Fruit fly (Drosophila melanogaster) whole organism, embryonic: ENCODE data around the gene Gad1.

Experiments used
- ATbp ChIP-seq: fragments of 200-800 bp; sonication (Bioruptor generic); optimal IDR thresholded peaks from 2 replicates; lab custom pipeline; 2017; ENCODE audit warnings: missing biosample characterization, mild to moderate bottlenecking, missing genetic modification characterization, missing genetic modification reagents
- Abd-B ChIP-seq: fragments of 200-800 bp; sonication (Bioruptor generic); optimal IDR thresholded peaks from 2 replicates; lab custom pipeline; 2018; ENCODE audit warnings: missing biosample characterization, mild to moderate bottlenecking, missing genetic modification characterization, moderate library complexity
- Awh ChIP-seq: fragments of 200-800 bp; sonication (Bioruptor generic); IDR thresholded peaks from 2 replicates; pipeline ENCODE4, ENCODE4 v1.3.6; 2022; ENCODE audit warnings: missing biosample characterization, missing genetic modification characterization
- CG10654 ChIP-seq: fragments of 200-800 bp; sonication (Bioruptor generic); optimal IDR thresholded peaks from 2 replicates; lab custom pipeline; 2016; ENCODE audit warnings: missing biosample characterization, missing genetic modification characterization
- CG11504 ChIP-seq: fragments of 200-800 bp; sonication (Bioruptor generic); optimal IDR thresholded peaks from 3 replicates; lab custom pipeline; 2019; ENCODE audit warnings: missing biosample characterization, mild to moderate bottlenecking, missing genetic modification characterization, moderate library complexity
- CG11695 ChIP-seq: fragments of 200-800 bp; sonication (Bioruptor generic); IDR thresholded peaks from 3 replicates; pipeline ENCODE4 v1.3.6; 2022; ENCODE audit warnings: missing biosample characterization, missing genetic modification characterization
- CG12104 ChIP-seq: fragments of 200-800 bp; sonication (Bioruptor generic); optimal IDR thresholded peaks from 3 replicates; lab custom pipeline; 2016; ENCODE audit warnings: missing biosample characterization, missing genetic modification characterization
- CG12219 ChIP-seq: fragments of 200-800 bp; sonication (Bioruptor generic); optimal IDR thresholded peaks from 3 replicates; lab custom pipeline; 2018; ENCODE audit warnings: missing biosample characterization, mild to moderate bottlenecking, missing genetic modification characterization
- CG1647 ChIP-seq: fragments of 200-800 bp; sonication (Bioruptor generic); optimal IDR thresholded peaks from 3 replicates; lab custom pipeline; 2016; ENCODE audit warnings: missing biosample characterization, missing genetic modification characterization
- CG2202 ChIP-seq: fragments of 200-800 bp; sonication (Bioruptor generic); optimal IDR thresholded peaks from 2 replicates; lab custom pipeline; 2018; ENCODE audit warnings: missing biosample characterization, mild to moderate bottlenecking, missing genetic modification characterization
- CG3407 ChIP-seq: fragments of 200-800 bp; sonication (Bioruptor generic); optimal IDR thresholded peaks from 2 replicates; lab custom pipeline; 2018; ENCODE audit warnings: missing biosample characterization, mild to moderate bottlenecking, missing genetic modification characterization
- CG34376 ChIP-seq: fragments of 200-800 bp; sonication (Bioruptor generic); optimal IDR thresholded peaks from 2 replicates; lab custom pipeline; 2018; ENCODE audit warnings: missing biosample characterization, mild to moderate bottlenecking, missing genetic modification characterization
- CG4282 ChIP-seq: fragments of 200-800 bp; sonication (Bioruptor generic); optimal IDR thresholded peaks from 2 replicates; lab custom pipeline; 2016; ENCODE audit warnings: missing biosample characterization, missing genetic modification characterization
- CG7786 ChIP-seq: fragments of 200-800 bp; sonication (Bioruptor generic); optimal IDR thresholded peaks from 2 replicates; lab custom pipeline; 2016; ENCODE audit warnings: missing biosample characterization, missing genetic modification characterization
- CG7987 ChIP-seq: fragments of 200-800 bp; sonication (Bioruptor generic); optimal IDR thresholded peaks from 2 replicates; lab custom pipeline; 2018; ENCODE audit warnings: missing biosample characterization, mild to moderate bottlenecking, missing genetic modification characterization, moderate library complexity
- CG8359 ChIP-seq: fragments of 200-800 bp; sonication (Bioruptor generic); optimal IDR thresholded peaks from 2 replicates; lab custom pipeline; 2017; ENCODE audit warnings: missing biosample characterization, mild to moderate bottlenecking, missing genetic modification characterization, borderline replicate concordance
- CG8388 ChIP-seq: fragments of 200-800 bp; sonication (Bioruptor generic); optimal IDR thresholded peaks from 2 replicates; lab custom pipeline; 2019; ENCODE audit warnings: missing biosample characterization, mild to moderate bottlenecking, missing genetic modification characterization, moderate library complexity
- CG8478 ChIP-seq: fragments of >200 bp; optimal IDR thresholded peaks from 2 replicates; lab custom pipeline; 2018
- CG9797 ChIP-seq: fragments of 200-800 bp; sonication (Bioruptor generic); optimal IDR thresholded peaks from 3 replicates; lab custom pipeline; 2018; ENCODE audit warnings: missing biosample characterization, mild to moderate bottlenecking, missing genetic modification characterization
- Doc3 ChIP-seq: fragments of 200-800 bp; sonication (Bioruptor generic); IDR thresholded peaks from 3 replicates; pipeline ENCODE4 v1.3.6; 2022; ENCODE audit warnings: missing biosample characterization, missing genetic modification characterization; ENCODE audit not compliant: partially characterized antibody
- Dp ChIP-seq: fragments of 200-800 bp; sonication (Bioruptor generic); optimal IDR thresholded peaks from 2 replicates; lab custom pipeline; 2018; ENCODE audit warnings: missing biosample characterization, mild to moderate bottlenecking, missing genetic modification characterization, moderate library complexity
- Meics ChIP-seq: fragments of 200-800 bp; sonication (Bioruptor generic); optimal IDR thresholded peaks from 2 replicates; lab custom pipeline; 2017; ENCODE audit warnings: missing biosample characterization, mild to moderate bottlenecking, missing genetic modification characterization
- NK7.1 ChIP-seq: fragments of 200-800 bp; sonication (Bioruptor generic); optimal IDR thresholded peaks from 3 replicates; lab custom pipeline; 2016; ENCODE audit warnings: missing biosample characterization, missing genetic modification characterization
- Nf-YA ChIP-seq: fragments of 200-800 bp; sonication (Bioruptor generic); IDR thresholded peaks from 2 replicates; pipeline ENCODE4 v1.3.6; 2022; ENCODE audit warnings: missing biosample characterization, missing genetic modification characterization
- Oaz ChIP-seq: fragments of 200-800 bp; sonication (Bioruptor generic); IDR thresholded peaks from 2 replicates; pipeline ENCODE4 v1.3.6; 2022; ENCODE audit warnings: missing biosample characterization, missing genetic modification characterization
- Rx ChIP-seq: fragments of 200-800 bp; sonication (Bioruptor generic); IDR thresholded peaks from 2 replicates; pipeline ENCODE4 v1.3.6; 2022; ENCODE audit warnings: missing biosample characterization, missing genetic modification characterization
- YL-1 ChIP-seq: fragments of 200-800 bp; sonication (Bioruptor generic); optimal IDR thresholded peaks from 3 replicates; lab custom pipeline; 2017; ENCODE audit warnings: missing biosample characterization, mild to moderate bottlenecking, missing genetic modification characterization
- ap ChIP-seq: fragments of 200-800 bp; sonication (Bioruptor generic); IDR thresholded peaks from 2 replicates; pipeline ENCODE4 v1.3.6; 2022; ENCODE audit warnings: missing biosample characterization, missing genetic modification characterization
- ase ChIP-seq: fragments of 200-800 bp; sonication (Bioruptor generic); IDR thresholded peaks from 3 replicates; pipeline ENCODE4 v1.3.6; 2022; ENCODE audit warnings: missing biosample characterization, missing genetic modification characterization
- ato ChIP-seq: fragments of 200-800 bp; sonication (Bioruptor generic); IDR thresholded peaks from 2 replicates; pipeline ENCODE4 v1.3.6; 2022; ENCODE audit warnings: missing biosample characterization, missing genetic modification characterization; ENCODE audit not compliant: partially characterized antibody
- br ChIP-seq: fragments of >200 bp; optimal IDR thresholded peaks from 2 replicates; lab custom pipeline; 2017
- cato ChIP-seq: fragments of 200-800 bp; sonication (Bioruptor generic); optimal IDR thresholded peaks from 2 replicates; lab custom pipeline; 2016; ENCODE audit warnings: missing biosample characterization, missing genetic modification characterization, borderline replicate concordance
- ci ChIP-seq: fragments of 200-800 bp; sonication (Bioruptor generic); IDR thresholded peaks from 3 replicates; pipeline ENCODE4 v1.3.6; 2022; ENCODE audit warnings: missing biosample characterization, missing genetic modification characterization
- croc ChIP-seq: fragments of 200-800 bp; sonication (Bioruptor generic); conservative IDR thresholded peaks from 3 replicates; pipeline ENCODE4 v1.3.6; 2022; ENCODE audit warnings: missing biosample characterization, missing genetic modification characterization
- da ChIP-seq: fragments of 200-800 bp; sonication (Bioruptor generic); optimal IDR thresholded peaks from 2 replicates; lab custom pipeline; 2016; ENCODE audit warnings: missing biosample characterization, missing genetic modification characterization
- eve ChIP-seq, 2 experiments: fragments of >200 bp; optimal IDR thresholded peaks; 2 replicates each; lab custom pipeline; 2017; ENCODE audit warnings: missing biosample characterization in 2 of 2, missing genetic modification characterization in 2 of 2
- eyg ChIP-seq: fragments of 200-800 bp; sonication (Bioruptor generic); optimal IDR thresholded peaks from 3 replicates; lab custom pipeline; 2016; ENCODE audit warnings: missing biosample characterization, missing genetic modification characterization
- kni ChIP-seq: fragments of 200-800 bp; sonication (Bioruptor generic); optimal IDR thresholded peaks from 3 replicates; lab custom pipeline; 2017; ENCODE audit warnings: mild to moderate bottlenecking, missing biosample characterization, missing genetic modification reagents, missing genetic modification characterization
- lab ChIP-seq: fragments of 200-800 bp; sonication (Bioruptor generic); optimal IDR thresholded peaks from 3 replicates; lab custom pipeline; 2017; ENCODE audit warnings: missing biosample characterization, missing genetic modification characterization, mild to moderate bottlenecking, moderate library complexity, missing genetic modification reagents
- lov ChIP-seq, 2 experiments: fragments of 200-800 bp in 1 of 2; fragments of >200 bp in 1 of 2; sonication (Bioruptor generic) in 1 of 2; IDR thresholded peaks in 1 of 2; optimal IDR thresholded peaks in 1 of 2; 2 replicates in 1 of 2; 3 replicates in 1 of 2; pipeline versions ENCODE4 v1.3.6 to Lab custom; 2017 to 2022; ENCODE audit warnings: missing biosample characterization in 1 of 2, missing genetic modification characterization in 1 of 2
- pan ChIP-seq, 4 experiments: fragments of >200 bp in 3 of 4; fragments of 200-800 bp in 1 of 4; sonication (Bioruptor generic) in 1 of 4; optimal IDR thresholded peaks in 3 of 4; IDR thresholded peaks in 1 of 4; 2 replicates each; pipeline versions ENCODE4 v1.3.6 to Lab custom; 2017 to 2022; ENCODE audit warnings: missing biosample characterization in 2 of 4, missing genetic modification characterization in 2 of 4, mixed read lengths in 1 of 4
- pros ChIP-seq: fragments of 200-800 bp; sonication (Bioruptor generic); optimal IDR thresholded peaks from 3 replicates; lab custom pipeline; 2019; ENCODE audit warnings: missing biosample characterization, mild to moderate bottlenecking, missing genetic modification characterization, moderate library complexity
- rib ChIP-seq: fragments of 200-800 bp; sonication (Bioruptor generic); IDR thresholded peaks from 2 replicates; pipeline ENCODE4 v1.3.6; 2022; ENCODE audit warnings: missing biosample characterization, missing genetic modification characterization
- ro ChIP-seq: fragments of 200-800 bp; sonication (Bioruptor generic); IDR thresholded peaks from 2 replicates; pipeline ENCODE4 v1.3.6; 2022; ENCODE audit warnings: missing biosample characterization, missing genetic modification characterization
- seq ChIP-seq: fragments of 200-800 bp; sonication (Bioruptor generic); IDR thresholded peaks from 2 replicates; pipeline ENCODE4 v1.3.6; 2022; ENCODE audit warnings: missing biosample characterization, missing genetic modification characterization
- sima ChIP-seq: fragments of 200-800 bp; sonication (Bioruptor generic); optimal IDR thresholded peaks from 2 replicates; lab custom pipeline; 2016; ENCODE audit warnings: missing biosample characterization, missing genetic modification characterization
- slbo ChIP-seq: fragments of 200-800 bp; sonication (Bioruptor generic); IDR thresholded peaks from 2 replicates; pipeline ENCODE4 v1.3.6; 2022; ENCODE audit warnings: missing biosample characterization, missing genetic modification characterization
- toy ChIP-seq: fragments of 200-800 bp; sonication (Bioruptor generic); IDR thresholded peaks from 2 replicates; pipeline ENCODE4 v1.3.6; 2022; ENCODE audit warnings: missing biosample characterization, missing genetic modification characterization
- zen ChIP-seq: fragments of 200-800 bp; sonication (Bioruptor generic); optimal IDR thresholded peaks from 3 replicates; lab custom pipeline; 2018; ENCODE audit warnings: missing biosample characterization, mild to moderate bottlenecking, missing genetic modification characterization, moderate library complexity

Gene Gad1

DNA sequence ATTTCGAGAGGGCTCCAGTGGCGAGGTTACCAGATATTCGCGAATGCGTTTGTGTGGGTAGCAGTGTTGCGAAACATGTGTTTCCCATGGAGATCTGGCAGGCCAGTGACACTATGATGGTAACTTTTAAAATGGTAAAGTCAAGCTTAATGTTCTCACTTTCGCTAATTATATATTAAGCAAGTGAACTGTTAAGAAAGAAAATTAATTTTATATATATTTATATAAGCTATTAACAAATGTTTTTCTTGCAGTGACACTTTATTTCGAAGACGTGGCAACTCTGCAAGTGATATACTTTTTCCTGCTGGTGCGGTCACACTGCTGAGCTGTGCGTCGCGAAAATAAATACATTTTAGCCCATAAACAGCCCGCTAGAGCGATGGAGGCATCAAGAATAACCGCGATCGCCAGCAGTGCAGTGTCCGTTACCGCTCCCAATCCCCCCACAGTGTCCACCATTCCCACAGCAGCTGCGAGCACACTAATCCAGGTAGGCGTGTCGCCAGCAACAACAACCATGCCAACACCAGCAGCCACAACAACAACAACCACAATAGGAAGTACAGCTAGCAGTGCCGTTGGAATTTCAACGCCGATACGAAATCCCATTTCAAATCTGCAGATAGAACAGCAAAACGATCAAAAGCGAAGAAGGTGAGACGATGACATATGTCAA is 48.2 kb downstream of the Gad1 start, which contains the start of the genes CG11593 and Rcd5 (continued):
- TF ChIP-seq Meics (GFP tag; lab: Kevin White, UChicago) (peak; percentile 58), lov (optimal IDR thresholded peaks at IDR 0.05; lab: Kevin White, UChicago) (no peak), lov (GFP tag; IDR thresholded peaks at IDR 0.05; lab: Robert Waterston, UW) (peak; percentile 67; the same call in 1 of the 3 replicates), CG34376 (peak; percentile 8), CG9797 (GFP tag; lab: Kevin White, UChicago) (peak; percentile 87), Oaz (GFP tag; lab: Robert Waterston, UW) (peak; percentile 68), seq (GFP tag; lab: Robert Waterston, UW) (peak; percentile 57; the same call in 1 of the 2 replicates), CG8478 (no peak), ci (GFP tag; lab: Robert Waterston, UW) (peak; percentile 79; the same call in 2 of the 3 replicates), kni (GFP tag; lab: Kevin White, UChicago) (no peak), pros (GFP tag; lab: Kevin White, UChicago) (no peak), Rx (peak; percentile 52; the same call in 1 of the 2 replicates), CG8388 (GFP tag; lab: Kevin White, UChicago) (peak; percentile 55), Doc3 (no peak), CG12219 (GFP tag; lab: Kevin White, UChicago) (no peak), CG12104 (GFP tag; lab: Kevin White, UChicago) (peak; percentile 20), Awh (GFP tag; lab: Robert Waterston, UW) (no peak), eve (GFP tag; optimal IDR thresholded peaks at IDR 0.05; lab: Kevin White, UChicago) (no peak), CG2202 (tag; lab: Kevin White, UChicago) (peak; percentile 31), ato (no peak), rib (0 out of 2 replicates have a peak, but pooled peaks have one; percentile 31), cato (GFP tag; lab: Kevin White, UChicago) (peak; percentile 33), eyg (GFP tag; lab: Kevin White, UChicago) (no peak), CG8359 (GFP tag; lab: Kevin White, UChicago) (no peak), lab (GFP tag; lab: Kevin White, UChicago) (peak; percentile 77), croc (GFP tag; lab: Robert Waterston, UW) (peak; percentile 78), ro (no peak), CG11695 (no peak; the same call in 2 of the 3 replicates), slbo (GFP tag; lab: Robert Waterston, UW) (peak; percentile 94), sima (GFP tag; lab: Kevin White, UChicago) (no peak), ase (GFP tag; lab: Robert Waterston, UW) (peak; percentile 66), CG7786 (no peak), YL-1 (GFP tag; lab: Kevin White, UChicago) (peak; percentile 92), da (GFP tag; lab: Kevin White, UChicago) (no peak), CG7987 (GFP tag; lab: Kevin White, UChicago) (peak; percentile 13), CG10654 (GFP tag; lab: Kevin White, UChicago) (peak; percentile 65), Dp (peak; percentile 39), Nf-YA (GFP tag; lab: Robert Waterston, UW) (peak; percentile 41; the same call in 1 of the 2 replicates), CG1647 (GFP tag; lab: Kevin White, UChicago) (peak; percentile 20), CG4282 (GFP tag; lab: Kevin White, UChicago) (no peak), ATbp (GFP tag; lab: Kevin White, UChicago) (no peak), toy (peak; percentile 60; the same call in 1 of the 2 replicates), CG11504 (no peak), CG3407 (peak; percentile 59), NK7.1 (GFP tag; lab: Kevin White, UChicago) (no peak), zen (tag; lab: Kevin White, UChicago) (peak; percentile 52), br (lab: Kevin White, UChicago) (no peak), ap (GFP tag; lab: Robert Waterston, UW) (peak; percentile 40; the same call in 1 of the 2 replicates), Abd-B (GFP tag; lab: Kevin White, UChicago) (peak; percentile 76), pan (optimal IDR thresholded peaks at IDR 0.05; lab: Kevin White, UChicago) (no peak), pan (GFP tag; optimal IDR thresholded peaks at IDR 0.05 in 1 of 2, IDR thresholded peaks at IDR 0.05 in 1 of 2) (peak in 1 of 2 experiments; percentile 81)
